Worm (Caenorhabditis elegans) whole organism, midembryonic: ENCODE data around the gene K11C4.2.

Experiments used
- T22C8.4 ChIP-seq: fragments of 200-800 bp; sonication (Bioruptor generic); IDR thresholded peaks from 2 replicates; pipeline ENCODE4 v1.3.6; 2022; ENCODE audit warnings: missing genetic modification characterization, missing compliant biosample characterization
- cog-1 ChIP-seq: sonication (generic microtip); optimal IDR thresholded peaks from 2 replicates; lab custom pipeline; 2016; ENCODE audit warnings: missing genetic modification characterization, missing compliant biosample characterization
- klf-2 ChIP-seq: fragments of 200-800 bp; sonication (Bioruptor generic); conservative IDR thresholded peaks from 2 replicates; pipeline ENCODE4 v1.3.6; 2022; ENCODE audit warnings: missing genetic modification reagents, missing genetic modification characterization, missing compliant biosample characterization
- med-1 ChIP-seq: sonication (generic microtip); optimal IDR thresholded peaks from 2 replicates; lab custom pipeline; 2017; ENCODE audit warnings: missing genetic modification characterization, mild to moderate bottlenecking, missing compliant biosample characterization, antibody characterized with exemption, missing genetic modification reagents; ENCODE audit not compliant: insufficient read depth
- ref-1 ChIP-seq: fragments of 200-800 bp; sonication (Bioruptor generic); conservative IDR thresholded peaks from 2 replicates; pipeline ENCODE4 v1.3.6; 2022; ENCODE audit warnings: missing genetic modification reagents, missing genetic modification characterization, missing compliant biosample characterization
- ztf-29 ChIP-seq: fragments of 200-800 bp; sonication (Bioruptor generic); IDR thresholded peaks from 2 replicates; pipeline ENCODE4 v1.3.6; 2022; ENCODE audit warnings: missing genetic modification reagents, missing genetic modification characterization, missing compliant biosample characterization

- TF ChIP-seq med-1, result no peak
- TF ChIP-seq cog-1 (tag; lab: Kevin White, UChicago), result no peak
- TF ChIP-seq ref-1, result no peak
- TF ChIP-seq ztf-29, result no peak
- TF ChIP-seq T22C8.4 (GFP tag; lab: Robert Waterston, UW), result no peak
- no peak for TF ChIP-seq klf-2 (GFP tag; lab: Robert Waterston, UW)
Observed at ce11 chrV:6882452-6882939, 12.4 kb upstream of the K11C4.2 start.
